Worm (Caenorhabditis elegans): ENCODE data around the gene hum-4.

DNA sequence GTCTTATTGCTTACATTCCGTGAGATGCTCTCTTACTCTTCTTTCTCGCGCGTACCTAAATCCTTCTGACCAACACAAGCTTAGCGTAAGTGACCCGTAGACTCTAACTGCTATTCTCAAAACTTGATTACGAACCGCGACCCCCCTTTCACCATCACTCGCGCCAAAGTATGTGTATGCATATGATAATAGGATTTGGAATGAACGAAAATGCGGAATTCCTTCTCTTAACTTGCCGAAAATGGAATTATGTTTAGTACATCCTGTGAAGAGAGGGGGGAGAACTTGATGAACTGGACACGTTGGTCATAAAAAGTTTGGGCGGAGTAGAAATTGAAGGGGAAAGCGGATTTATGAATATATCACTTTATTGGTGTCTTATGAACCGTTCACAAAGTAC, 46.5 kb downstream of the hum-4 start:
- no peak for TF ChIP-seq ztf-23 (GFP tag; IDR thresholded peaks at IDR 0.05)
- TF ChIP-seq tab-1 (GFP tag; IDR thresholded peaks at IDR 0.05): no peak
- TF ChIP-seq ref-1 (GFP tag; conservative IDR thresholded peaks at IDR 0.05): no peak
- no peak for TF ChIP-seq flt-1 (GFP tag; IDR thresholded peaks at IDR 0.05)
- TF ChIP-seq med-1 (GFP tag; optimal IDR thresholded peaks at IDR 0.05; ENCODE audit: insufficient read depth): no peak
